Worm (Caenorhabditis elegans) whole organism, L3 larva: Measurements from ENCODE around the gene nspf-3.

ENCODE experiments used
- ama-1 ChIP-seq: fragments of 150-350 bp; optimal IDR thresholded peaks from 2 replicates; lab custom pipeline; 2018
- egl-27 ChIP-seq: sonication (generic microtip); optimal IDR thresholded peaks from 4 replicates; lab custom pipeline; 2017; ENCODE audit warnings: missing biosample characterization, missing genetic modification reagents, missing genetic modification characterization
- nhr-11 ChIP-seq: fragments of 150-350 bp; optimal IDR thresholded peaks from 2 replicates; lab custom pipeline; 2014; ENCODE audit warnings: missing biosample characterization, missing genetic modification characterization

- TF ChIP-seq ama-1 (lab: Kevin White, UChicago) (no peak), egl-27 (no peak), nhr-11 (no peak)
Observed at ce11 chrII:2690080-2690479, at the start of gene nspf-3.
